Fruit fly (Drosophila melanogaster) whole organism, pupa: ENCODE data around the gene CG13311.

Source experiments
- CG12605 ChIP-seq: fragments of 200-800 bp; sonication (Bioruptor generic); IDR thresholded peaks from 2 replicates; pipeline ENCODE4 v1.3.6; 2022; ENCODE audit warnings: missing biosample characterization, missing genetic modification characterization
- CG14655 ChIP-seq: fragments of 200-800 bp; sonication (Bioruptor generic); optimal IDR thresholded peaks from 3 replicates; lab custom pipeline; 2017; ENCODE audit warnings: mild to moderate bottlenecking, missing biosample characterization, missing genetic modification reagents, missing genetic modification characterization
- CG32121 ChIP-seq: fragments of 200-800 bp; sonication (Bioruptor generic); IDR thresholded peaks from 2 replicates; pipeline ENCODE4 v1.3.6; 2022; ENCODE audit warnings: missing biosample characterization, missing genetic modification characterization
- CG4496 ChIP-seq: fragments of 200-800 bp; sonication (Bioruptor generic); IDR thresholded peaks from 3 replicates; pipeline ENCODE4 v1.3.6; 2022; ENCODE audit warnings: missing biosample characterization, missing genetic modification characterization
- CG8159 ChIP-seq: fragments of 200-800 bp; sonication (Bioruptor generic); optimal IDR thresholded peaks from 3 replicates; lab custom pipeline; 2018; ENCODE audit warnings: missing biosample characterization, mild to moderate bottlenecking, missing genetic modification characterization, moderate library complexity
- CG8301 ChIP-seq: fragments of 200-800 bp; sonication (Bioruptor generic); optimal IDR thresholded peaks from 2 replicates; lab custom pipeline; 2018; ENCODE audit warnings: missing biosample characterization, mild to moderate bottlenecking, missing genetic modification characterization
- EcR ChIP-seq: fragments of 200-800 bp; sonication (Bioruptor generic); optimal IDR thresholded peaks from 3 replicates; lab custom pipeline; 2019; ENCODE audit warnings: missing biosample characterization, missing genetic modification characterization, mild to moderate bottlenecking, moderate library complexity, missing genetic modification reagents
- Ets98B ChIP-seq: fragments of 200-800 bp; sonication (Bioruptor generic); IDR thresholded peaks from 2 replicates; pipeline ENCODE4 v1.3.6; 2022; ENCODE audit warnings: missing biosample characterization, missing genetic modification characterization
- Pif1B ChIP-seq: fragments of 200-800 bp; sonication (Bioruptor generic); optimal IDR thresholded peaks from 3 replicates; lab custom pipeline; 2016; ENCODE audit warnings: missing biosample characterization, missing genetic modification characterization
- gl ChIP-seq: fragments of 200-800 bp; sonication (Bioruptor generic); optimal IDR thresholded peaks from 2 replicates; lab custom pipeline; 2018; ENCODE audit warnings: missing biosample characterization, mild to moderate bottlenecking, missing genetic modification characterization
- rn ChIP-seq: fragments of 200-800 bp; sonication (Bioruptor generic); IDR thresholded peaks from 2 replicates; pipeline ENCODE4 v1.3.6; 2022; ENCODE audit warnings: missing biosample characterization, missing genetic modification characterization

DNA sequence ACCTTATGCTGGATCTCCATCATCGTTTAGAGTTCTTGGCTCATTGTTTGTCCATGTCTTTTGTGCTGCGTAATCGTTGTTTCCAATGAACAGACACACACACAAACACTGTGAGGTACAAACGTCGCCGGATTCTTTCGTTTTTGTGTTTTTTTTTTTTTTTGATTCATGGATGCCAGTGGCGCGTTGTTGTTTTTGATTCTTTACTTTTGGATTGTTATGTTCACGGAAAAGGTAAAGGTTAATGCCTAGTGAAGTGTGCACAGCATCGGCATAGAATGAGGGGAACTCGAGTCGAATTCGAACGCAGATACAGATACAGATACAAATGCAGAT is 31.5 kb upstream of the CG13311 start:
- TF ChIP-seq CG32121 (GFP tag; lab: Robert Waterston, UW), result no peak
- no peak for TF ChIP-seq CG8301 (tag; lab: Kevin White, UChicago)
- no peak for TF ChIP-seq EcR (GFP tag; lab: Kevin White, UChicago)
- no peak for TF ChIP-seq CG4496 (GFP tag; lab: Robert Waterston, UW)
- no peak for TF ChIP-seq rn
- TF ChIP-seq gl, result no peak
- TF ChIP-seq Pif1B, result no peak
- no peak for TF ChIP-seq CG14655 (GFP tag; lab: Kevin White, UChicago)
- TF ChIP-seq CG8159 (tag; lab: Kevin White, UChicago), result no peak
- no peak for TF ChIP-seq Ets98B (GFP tag; lab: Robert Waterston, UW)
- no peak for TF ChIP-seq CG12605 (GFP tag; lab: Robert Waterston, UW)
